Fruit fly (Drosophila melanogaster) whole organism, wandering third instar larva: ENCODE measurements around the gene Jhbp13.

Experiments used
- Abd-B ChIP-seq: fragments of >200 bp; optimal IDR thresholded peaks from 2 replicates; lab custom pipeline; 2017; ENCODE audit warnings: missing biosample characterization, missing genetic modification characterization
- CG32264 ChIP-seq: fragments of 200-800 bp; sonication (Bioruptor generic); optimal IDR thresholded peaks from 2 replicates; lab custom pipeline; 2016; ENCODE audit warnings: missing biosample characterization, missing genetic modification characterization
- CG9705 ChIP-seq: fragments of 200-800 bp; sonication (Bioruptor generic); optimal IDR thresholded peaks from 2 replicates; lab custom pipeline; 2018; ENCODE audit warnings: missing biosample characterization, mild to moderate bottlenecking, missing genetic modification characterization
- CrebA ChIP-seq: fragments of 200-800 bp; sonication (Bioruptor generic); optimal IDR thresholded peaks from 2 replicates; lab custom pipeline; 2016; ENCODE audit warnings: missing biosample characterization, mild to moderate bottlenecking, missing genetic modification characterization, borderline replicate concordance
- Dfd ChIP-seq: fragments of >200 bp; optimal IDR thresholded peaks from 2 replicates; lab custom pipeline; 2017; ENCODE audit warnings: missing biosample characterization, missing genetic modification characterization
- Dif ChIP-seq: fragments of 200-275, 200-300 bp; sonication (Bioruptor generic); optimal IDR thresholded peaks from 2 replicates; lab custom pipeline; 2018; ENCODE audit warnings: missing biosample characterization, missing genetic modification characterization; ENCODE audit not compliant: partially characterized antibody
- GATAd ChIP-seq: sonication (Bioruptor generic); optimal IDR thresholded peaks from 2 replicates; lab custom pipeline; 2016; ENCODE audit warnings: missing biosample characterization, missing genetic modification characterization
- HLH106 ChIP-seq: fragments of 200-800 bp; optimal IDR thresholded peaks from 3 replicates; lab custom pipeline; 2019; ENCODE audit warnings: missing biosample characterization, mild to moderate bottlenecking, missing genetic modification characterization, moderate library complexity
- Hnf4 ChIP-seq: fragments of 200-800 bp; sonication (Bioruptor generic); optimal IDR thresholded peaks from 2 replicates; lab custom pipeline; 2016; ENCODE audit warnings: missing biosample characterization, mild to moderate bottlenecking, missing genetic modification characterization
- Hr78 ChIP-seq: fragments of >200 bp; optimal IDR thresholded peaks from 2 replicates; lab custom pipeline; 2017; ENCODE audit warnings: missing biosample characterization, missing genetic modification characterization
- Hr83 ChIP-seq: fragments of 200-300 bp; sonication (Bioruptor generic); optimal IDR thresholded peaks from 2 replicates; lab custom pipeline; 2016; ENCODE audit warnings: missing biosample characterization, mild to moderate bottlenecking, missing genetic modification characterization, moderate library complexity; ENCODE audit not compliant: poor library complexity, severe bottlenecking
- Jra ChIP-seq: sonication (Bioruptor generic); optimal IDR thresholded peaks from 2 replicates; lab custom pipeline; 2016; ENCODE audit warnings: missing biosample characterization, missing genetic modification characterization
- Mio ChIP-seq: sonication (Bioruptor generic); optimal IDR thresholded peaks from 2 replicates; lab custom pipeline; 2016; ENCODE audit warnings: missing biosample characterization, missing genetic modification characterization
- Myc ChIP-seq: fragments of >200 bp; optimal IDR thresholded peaks from 2 replicates; lab custom pipeline; 2017
- N ChIP-seq: fragments of >200 bp; optimal IDR thresholded peaks from 2 replicates; lab custom pipeline; 2018; ENCODE audit warnings: missing biosample characterization, missing external identifiers, missing genetic modification characterization
- OdsH ChIP-seq: fragments of 200-800 bp; sonication (Bioruptor generic); optimal IDR thresholded peaks from 2 replicates; lab custom pipeline; 2016; ENCODE audit warnings: missing biosample characterization, mild to moderate bottlenecking, missing genetic modification characterization
- Rel ChIP-seq, 2 experiments: fragments of 200-800 bp; sonication (Bioruptor generic) in 1 of 2; optimal IDR thresholded peaks; 2 replicates in 1 of 2; 3 replicates in 1 of 2; lab custom pipeline; 2016 to 2019; ENCODE audit warnings: mild to moderate bottlenecking in 2 of 2, missing biosample characterization in 2 of 2, missing genetic modification characterization in 2 of 2, moderate library complexity in 1 of 2
- Sp1 ChIP-seq: fragments of 200-800 bp; sonication (Bioruptor generic); optimal IDR thresholded peaks from 3 replicates; lab custom pipeline; 2019; ENCODE audit warnings: missing biosample characterization, mild to moderate bottlenecking, missing genetic modification characterization, moderate library complexity
- Vsx2 ChIP-seq: fragments of 200-300, 225-300 bp; sonication (Bioruptor generic); optimal IDR thresholded peaks from 2 replicates; lab custom pipeline; 2018; ENCODE audit warnings: missing biosample characterization, missing genetic modification characterization; ENCODE audit not compliant: partially characterized antibody
- br ChIP-seq: fragments of 200-800 bp; sonication (Bioruptor generic); optimal IDR thresholded peaks from 2 replicates; lab custom pipeline; 2016; ENCODE audit warnings: missing biosample characterization, missing genetic modification characterization
- brk ChIP-seq: fragments of 200-800 bp; sonication (Bioruptor generic); optimal IDR thresholded peaks from 2 replicates; lab custom pipeline; 2016; ENCODE audit warnings: missing biosample characterization, mild to moderate bottlenecking, missing genetic modification characterization
- dl ChIP-seq, 2 experiments: fragments of 175-275, 200-275 bp in 1 of 2; fragments of 200-275 bp in 1 of 2; sonication (Bioruptor generic); optimal IDR thresholded peaks; lab custom pipeline; 2018; ENCODE audit warnings: mild to moderate bottlenecking in 2 of 2, missing biosample characterization in 2 of 2, missing genetic modification characterization in 2 of 2, moderate library complexity in 2 of 2; ENCODE audit not compliant: partially characterized antibody in 2 of 2, insufficient read depth in 1 of 2
- dmrt93B ChIP-seq: fragments of 200-800 bp; sonication (Bioruptor generic); optimal IDR thresholded peaks from 2 replicates; lab custom pipeline; 2018; ENCODE audit warnings: missing biosample characterization, mild to moderate bottlenecking, missing genetic modification characterization
- dsf ChIP-seq: sonication (Bioruptor generic); optimal IDR thresholded peaks from 2 replicates; lab custom pipeline; 2016; ENCODE audit warnings: missing biosample characterization, missing genetic modification characterization, borderline replicate concordance
- ey ChIP-seq: fragments of 200-800 bp; sonication (Bioruptor generic); optimal IDR thresholded peaks from 2 replicates; lab custom pipeline; 2016; ENCODE audit warnings: missing biosample characterization, missing genetic modification characterization
- foxo ChIP-seq, 2 experiments: fragments of 200-800 bp; sonication (Bioruptor generic); optimal IDR thresholded peaks; 2 replicates in 1 of 2; 3 replicates in 1 of 2; lab custom pipeline; 2016 to 2017; ENCODE audit warnings: missing biosample characterization in 2 of 2, missing genetic modification characterization in 2 of 2
- fru ChIP-seq: fragments of 200-800 bp; sonication (Bioruptor generic); optimal IDR thresholded peaks from 3 replicates; lab custom pipeline; 2016; ENCODE audit warnings: missing biosample characterization, mild to moderate bottlenecking, missing genetic modification characterization
- h ChIP-seq: fragments of 200-800 bp; sonication (Bioruptor generic); optimal IDR thresholded peaks from 3 replicates; lab custom pipeline; 2016; ENCODE audit warnings: missing biosample characterization, mild to moderate bottlenecking, missing genetic modification characterization
- jim ChIP-seq: fragments of 175-275, 200-325 bp; sonication (Bioruptor generic); optimal IDR thresholded peaks from 2 replicates; lab custom pipeline; 2016; ENCODE audit warnings: missing biosample characterization, mild to moderate bottlenecking, missing genetic modification characterization
- lola ChIP-seq: fragments of >200 bp; optimal IDR thresholded peaks from 2 replicates; lab custom pipeline; 2017; ENCODE audit warnings: missing biosample characterization, missing genetic modification characterization
- pan ChIP-seq: fragments of >200 bp; optimal IDR thresholded peaks from 2 replicates; lab custom pipeline; 2017
- psq ChIP-seq: fragments of 200-800 bp; sonication (Bioruptor generic); optimal IDR thresholded peaks from 3 replicates; lab custom pipeline; 2017; ENCODE audit warnings: missing biosample characterization, mild to moderate bottlenecking, missing genetic modification characterization, moderate library complexity
- rgr ChIP-seq: fragments of 200-800 bp; sonication (Bioruptor generic); optimal IDR thresholded peaks from 3 replicates; lab custom pipeline; 2016; ENCODE audit warnings: missing biosample characterization, mild to moderate bottlenecking, missing genetic modification characterization
- sage ChIP-seq: fragments of 200-800 bp; sonication (Bioruptor generic); optimal IDR thresholded peaks from 2 replicates; lab custom pipeline; 2016; ENCODE audit warnings: missing biosample characterization, mild to moderate bottlenecking, missing genetic modification characterization
- sv ChIP-seq: fragments of 200-800 bp; sonication (Bioruptor generic); optimal IDR thresholded peaks from 3 replicates; lab custom pipeline; 2016; ENCODE audit warnings: missing biosample characterization, missing genetic modification characterization
- tai ChIP-seq: sonication (Bioruptor generic); optimal IDR thresholded peaks from 2 replicates; lab custom pipeline; 2016; ENCODE audit warnings: missing biosample characterization, missing genetic modification characterization
- usp ChIP-seq: fragments of >200 bp; optimal IDR thresholded peaks from 2 replicates; lab custom pipeline; 2017; ENCODE audit warnings: missing biosample characterization, missing genetic modification characterization
- woc ChIP-seq: sonication (Bioruptor generic); optimal IDR thresholded peaks from 2 replicates; lab custom pipeline; 2016; ENCODE audit warnings: missing biosample characterization, mild to moderate bottlenecking, missing genetic modification characterization

Jhbp13 gene

dm6 chr2L:13195822-13196221 lies 44.0 kb upstream of the Jhbp13 start:
- no peak for TF ChIP-seq fru (GFP tag; lab: Kevin White, UChicago)
- no peak for TF ChIP-seq jim
- TF ChIP-seq dsf: no peak
- TF ChIP-seq foxo (GFP tag; optimal IDR thresholded peaks at IDR 0.05; lab: Kevin White, UChicago): no peak
- no peak for TF ChIP-seq dl (GFP tag; optimal IDR thresholded peaks at IDR 0.05; lab: Kevin White, UChicago; ENCODE audit: insufficient read depth in 1 of 2, partially characterized antibody in 2 of 2)
- TF ChIP-seq Vsx2 (GFP tag; lab: Kevin White, UChicago): no peak
- TF ChIP-seq dmrt93B: no peak
- no peak for TF ChIP-seq Abd-B
- no peak for TF ChIP-seq Jra (GFP tag; lab: Kevin White, UChicago)
- TF ChIP-seq Mio: no peak
- no peak for TF ChIP-seq CrebA (GFP tag; lab: Kevin White, UChicago)
- TF ChIP-seq Dfd (GFP tag; lab: Kevin White, UChicago): no peak
- TF ChIP-seq HLH106 (tag; lab: Kevin White, UChicago): no peak
- TF ChIP-seq, all 38 proteins: peak for 0

- TF ChIP-seq Rel (GFP tag; optimal IDR thresholded peaks at IDR 0.05; lab: Kevin White, UChicago) (no peak), Rel (tag; optimal IDR thresholded peaks at IDR 0.05; lab: Kevin White, UChicago) (peak; percentile 76), HLH106 (tag; lab: Kevin White, UChicago) (no peak)
These were observed 36.8 kb upstream of the Jhbp13 start, which contains the start of gene CG16972 for dm6 chr2L:13202960-13203436. TSS of gene CG16972 (minus strand) at chr2L:13203295.

dm6 chr2L:13203437-13204137 lies 36.2 kb upstream of the Jhbp13 start, which contains the start of gene Pect:
TSS of gene Pect (plus strand) at chr2L:13203762.
- TF ChIP-seq dl (GFP tag; optimal IDR thresholded peaks at IDR 0.05; lab: Kevin White, UChicago; ENCODE audit: insufficient read depth in 1 of 2, partially characterized antibody in 2 of 2): peak in 1 of 2 experiments; percentile 17
- TF ChIP-seq dmrt93B: no peak
- no peak for TF ChIP-seq N (GFP tag; lab: Kevin White, UChicago)
- no peak for TF ChIP-seq woc (GFP tag; lab: Kevin White, UChicago)
- TF ChIP-seq tai (GFP tag; lab: Kevin White, UChicago): no peak
- no peak for TF ChIP-seq foxo (GFP tag; optimal IDR thresholded peaks at IDR 0.05; lab: Kevin White, UChicago)
- peak; percentile 30 for TF ChIP-seq Sp1 (GFP tag; lab: Kevin White, UChicago)
- no peak for TF ChIP-seq Hr78 (GFP tag; lab: Kevin White, UChicago)
- no peak for TF ChIP-seq OdsH (GFP tag; lab: Kevin White, UChicago)
- TF ChIP-seq dsf: no peak
- TF ChIP-seq fru (GFP tag; lab: Kevin White, UChicago): no peak
- TF ChIP-seq psq (GFP tag; lab: Kevin White, UChicago): peak; percentile 43
- TF ChIP-seq sv (GFP tag; lab: Kevin White, UChicago): no peak
- TF ChIP-seq GATAd (GFP tag; lab: Kevin White, UChicago): no peak
- no peak for TF ChIP-seq Dfd (GFP tag; lab: Kevin White, UChicago)
- no peak for TF ChIP-seq ey (GFP tag; lab: Kevin White, UChicago)
- TF ChIP-seq Hnf4: no peak
- TF ChIP-seq Myc (lab: Kevin White, UChicago): no peak
- no peak for TF ChIP-seq Hr83 (GFP tag; lab: Kevin White, UChicago)
- TF ChIP-seq CG9705 (GFP tag; lab: Kevin White, UChicago): no peak
- TF ChIP-seq pan (lab: Kevin White, UChicago): no peak
- no peak for TF ChIP-seq br (GFP tag; lab: Kevin White, UChicago)
- TF ChIP-seq Rel (GFP tag; optimal IDR thresholded peaks at IDR 0.05; lab: Kevin White, UChicago): no peak
- peak; percentile 53 for TF ChIP-seq Rel (tag; optimal IDR thresholded peaks at IDR 0.05; lab: Kevin White, UChicago)
- no peak for TF ChIP-seq HLH106 (tag; lab: Kevin White, UChicago)
- peak; percentile 51 for TF ChIP-seq Dif (GFP tag; lab: Kevin White, UChicago)
- no peak for TF ChIP-seq CG32264 (GFP tag; lab: Kevin White, UChicago)
- TF ChIP-seq sage (GFP tag; lab: Kevin White, UChicago): no peak
- TF ChIP-seq rgr (GFP tag; lab: Kevin White, UChicago): no peak
- no peak for TF ChIP-seq lola (GFP tag; lab: Kevin White, UChicago)
- no peak for TF ChIP-seq Abd-B
- no peak for TF ChIP-seq CrebA (GFP tag; lab: Kevin White, UChicago)
- TF ChIP-seq h: peak; percentile 47
- TF ChIP-seq Vsx2 (GFP tag; lab: Kevin White, UChicago): no peak
- TF ChIP-seq Jra (GFP tag; lab: Kevin White, UChicago): no peak
- TF ChIP-seq Mio: no peak
- TF ChIP-seq jim: no peak
- no peak for TF ChIP-seq brk (GFP tag; lab: Kevin White, UChicago)
- no peak for TF ChIP-seq usp
- TF ChIP-seq, all 38 proteins: peak for 6
